Fruit fly (Drosophila melanogaster) whole organism, embryonic: Measurements from ENCODE around the gene CG34325.

Experiments used
- ATbp ChIP-seq: fragments of 200-800 bp; sonication (Bioruptor generic); optimal IDR thresholded peaks from 2 replicates; lab custom pipeline; 2017; ENCODE audit warnings: missing biosample characterization, mild to moderate bottlenecking, missing genetic modification characterization, missing genetic modification reagents
- CG10147 ChIP-seq: fragments of 200-800 bp; sonication (Bioruptor generic); optimal IDR thresholded peaks from 2 replicates; lab custom pipeline; 2019; ENCODE audit warnings: missing biosample characterization, mild to moderate bottlenecking, missing genetic modification characterization, moderate library complexity
- CG12236 ChIP-seq: fragments of 200-800 bp; sonication (Bioruptor generic); optimal IDR thresholded peaks from 2 replicates; lab custom pipeline; 2016; ENCODE audit warnings: missing biosample characterization, missing genetic modification characterization
- CG13894 ChIP-seq: fragments of 200-800 bp; sonication (Bioruptor generic); optimal IDR thresholded peaks from 3 replicates; lab custom pipeline; 2018; ENCODE audit warnings: missing biosample characterization, mild to moderate bottlenecking, missing genetic modification characterization, moderate library complexity
- CG1603 ChIP-seq: fragments of 200-800 bp; sonication (Bioruptor generic); optimal IDR thresholded peaks from 2 replicates; lab custom pipeline; 2019; ENCODE audit warnings: missing biosample characterization, mild to moderate bottlenecking, missing genetic modification characterization, moderate library complexity
- CG30431 ChIP-seq: fragments of 200-800 bp; sonication (Bioruptor generic); optimal IDR thresholded peaks from 2 replicates; lab custom pipeline; 2017; ENCODE audit warnings: missing biosample characterization, missing genetic modification characterization
- CG31388 ChIP-seq: fragments of 200-800 bp; sonication (Bioruptor generic); optimal IDR thresholded peaks from 2 replicates; lab custom pipeline; 2016; ENCODE audit warnings: missing biosample characterization, missing genetic modification characterization
- CG7987 ChIP-seq: fragments of 200-800 bp; sonication (Bioruptor generic); optimal IDR thresholded peaks from 2 replicates; lab custom pipeline; 2018; ENCODE audit warnings: missing biosample characterization, mild to moderate bottlenecking, missing genetic modification characterization, moderate library complexity
- CG8290 ChIP-seq, 3 experiments: fragments of 200-800 bp; sonication (Bioruptor generic); optimal IDR thresholded peaks; 2 replicates each; lab custom pipeline; 2016 to 2019; ENCODE audit warnings: missing biosample characterization in 3 of 3, missing genetic modification characterization in 3 of 3, mild to moderate bottlenecking in 2 of 3, moderate library complexity in 1 of 3
- CG8924 ChIP-seq: fragments of 200-800 bp; optimal IDR thresholded peaks from 3 replicates; lab custom pipeline; 2019; ENCODE audit warnings: missing biosample characterization, mild to moderate bottlenecking, missing genetic modification characterization, moderate library complexity
- CG9437 ChIP-seq: fragments of 200-800 bp; sonication (Bioruptor generic); optimal IDR thresholded peaks from 2 replicates; lab custom pipeline; 2018; ENCODE audit warnings: missing biosample characterization, mild to moderate bottlenecking, missing genetic modification characterization
- CG9609 ChIP-seq: fragments of 200-800 bp; sonication (Bioruptor generic); optimal IDR thresholded peaks from 3 replicates; lab custom pipeline; 2016; ENCODE audit warnings: missing biosample characterization, missing genetic modification characterization
- CG9876 ChIP-seq: fragments of 200-800 bp; sonication (Bioruptor generic); optimal IDR thresholded peaks from 2 replicates; lab custom pipeline; 2016; ENCODE audit warnings: missing biosample characterization, missing genetic modification characterization
- CG9932 ChIP-seq: fragments of 200-800 bp; sonication (Bioruptor generic); IDR thresholded peaks from 2 replicates; pipeline ENCODE4 v1.3.6; 2022; ENCODE audit warnings: missing biosample characterization, missing genetic modification characterization
- Dek ChIP-seq: fragments of 200-800 bp; sonication (Bioruptor generic); optimal IDR thresholded peaks from 3 replicates; lab custom pipeline; 2019; ENCODE audit warnings: missing biosample characterization, mild to moderate bottlenecking, missing genetic modification characterization, moderate library complexity
- ERR ChIP-seq: fragments of 200-800 bp; sonication (Bioruptor generic); optimal IDR thresholded peaks from 2 replicates; lab custom pipeline; 2016; ENCODE audit warnings: missing biosample characterization, missing genetic modification characterization
- H15 ChIP-seq: fragments of 200-800 bp; sonication (Bioruptor generic); IDR thresholded peaks from 3 replicates; pipeline ENCODE4 v1.3.6; 2022; ENCODE audit warnings: missing biosample characterization, missing genetic modification characterization
- HLH3B ChIP-seq: fragments of 200-800 bp; sonication (Bioruptor generic); IDR thresholded peaks from 2 replicates; pipeline ENCODE4 v1.3.6; 2022; ENCODE audit warnings: missing biosample characterization, missing genetic modification characterization
- HLH4C ChIP-seq: fragments of 200-800 bp; sonication (Bioruptor generic); IDR thresholded peaks from 3 replicates; pipeline ENCODE4 v1.3.6; 2022; ENCODE audit warnings: missing biosample characterization, missing genetic modification characterization; ENCODE audit not compliant: partially characterized antibody
- Kr ChIP-seq: fragments of 200-800 bp; sonication (Bioruptor generic); optimal IDR thresholded peaks from 2 replicates; lab custom pipeline; 2017; ENCODE audit warnings: missing biosample characterization, mild to moderate bottlenecking, missing genetic modification characterization
- Nf-YB ChIP-seq: fragments of 200-800 bp; sonication (Bioruptor generic); optimal IDR thresholded peaks from 3 replicates; lab custom pipeline; 2019; ENCODE audit warnings: missing biosample characterization, mild to moderate bottlenecking, missing genetic modification characterization, moderate library complexity
- NfI ChIP-seq: fragments of 200-800 bp; sonication (Bioruptor generic); optimal IDR thresholded peaks from 3 replicates; lab custom pipeline; 2018; ENCODE audit warnings: missing biosample characterization, mild to moderate bottlenecking, missing genetic modification characterization, moderate library complexity
- amos ChIP-seq: fragments of 200-800 bp; sonication (Bioruptor generic); IDR thresholded peaks from 2 replicates; pipeline ENCODE4 v1.3.6; 2022; ENCODE audit warnings: missing biosample characterization, missing genetic modification characterization; ENCODE audit not compliant: partially characterized antibody
- az2 ChIP-seq: fragments of 200-800 bp; sonication (Bioruptor generic); optimal IDR thresholded peaks from 3 replicates; lab custom pipeline; 2016; ENCODE audit warnings: missing biosample characterization, missing genetic modification characterization
- chm ChIP-seq: fragments of 200-800 bp; sonication (Bioruptor generic); IDR thresholded peaks from 2 replicates; pipeline ENCODE4 v1.3.6; 2022; ENCODE audit warnings: missing biosample characterization, missing genetic modification characterization
- croc ChIP-seq: fragments of 200-800 bp; sonication (Bioruptor generic); conservative IDR thresholded peaks from 3 replicates; pipeline ENCODE4 v1.3.6; 2022; ENCODE audit warnings: missing biosample characterization, missing genetic modification characterization
- disco-r ChIP-seq: fragments of 200-800 bp; sonication (Bioruptor generic); optimal IDR thresholded peaks from 2 replicates; lab custom pipeline; 2016; ENCODE audit warnings: missing biosample characterization, missing genetic modification characterization
- esg ChIP-seq: fragments of 200-800 bp; sonication (Bioruptor generic); conservative IDR thresholded peaks from 2 replicates; pipeline ENCODE4 v1.3.6; 2022; ENCODE audit warnings: missing biosample characterization, missing genetic modification characterization
- fd96Cb ChIP-seq: fragments of 200-800 bp; sonication (Bioruptor generic); optimal IDR thresholded peaks from 2 replicates; lab custom pipeline; 2018; ENCODE audit warnings: missing biosample characterization, mild to moderate bottlenecking, missing genetic modification characterization, moderate library complexity
- fru ChIP-seq: fragments of >200 bp; optimal IDR thresholded peaks from 2 replicates; lab custom pipeline; 2017
- ftz-f1 ChIP-seq: fragments of 200-800 bp; sonication (Bioruptor generic); optimal IDR thresholded peaks from 2 replicates; lab custom pipeline; 2016; ENCODE audit warnings: missing biosample characterization, missing genetic modification characterization
- fu2 ChIP-seq: fragments of 200-800 bp; sonication (Bioruptor generic); optimal IDR thresholded peaks from 2 replicates; lab custom pipeline; 2016; ENCODE audit warnings: missing biosample characterization, missing genetic modification characterization
- gem ChIP-seq: fragments of 200-800 bp; sonication (Bioruptor generic); optimal IDR thresholded peaks from 2 replicates; lab custom pipeline; 2019; ENCODE audit warnings: missing biosample characterization, mild to moderate bottlenecking, missing genetic modification characterization, moderate library complexity
- hbn ChIP-seq: fragments of 200-800 bp; sonication (Bioruptor generic); IDR thresholded peaks from 2 replicates; pipeline ENCODE4 v1.3.6; 2022; ENCODE audit warnings: missing biosample characterization, missing genetic modification characterization; ENCODE audit not compliant: partially characterized antibody
- kay ChIP-seq: fragments of 200-800 bp; sonication (Bioruptor generic); optimal IDR thresholded peaks from 2 replicates; lab custom pipeline; 2016; ENCODE audit warnings: missing biosample characterization, missing genetic modification characterization
- pho ChIP-seq: fragments of 200-800 bp; sonication (Bioruptor generic); optimal IDR thresholded peaks from 2 replicates; lab custom pipeline; 2016; ENCODE audit warnings: missing biosample characterization, missing genetic modification characterization
- ranshi ChIP-seq: fragments of 200-800 bp; sonication (Bioruptor generic); IDR thresholded peaks from 2 replicates; pipeline ENCODE4 v1.3.6; 2022; ENCODE audit warnings: missing biosample characterization, missing genetic modification characterization
- sd ChIP-seq: fragments of 200-800 bp; sonication (Bioruptor generic); optimal IDR thresholded peaks from 3 replicates; lab custom pipeline; 2018; ENCODE audit warnings: missing biosample characterization, mild to moderate bottlenecking, missing genetic modification characterization, moderate library complexity
- sisA ChIP-seq: fragments of 200-800 bp; sonication (Bioruptor generic); IDR thresholded peaks from 2 replicates; pipeline ENCODE4 v1.3.6; 2022; ENCODE audit warnings: missing biosample characterization, missing genetic modification characterization
- slp2 ChIP-seq: fragments of 200-800 bp; sonication (Bioruptor generic); optimal IDR thresholded peaks from 2 replicates; lab custom pipeline; 2016; ENCODE audit warnings: missing biosample characterization, missing genetic modification characterization
- sqz ChIP-seq: fragments of 200-800 bp; sonication (Bioruptor generic); optimal IDR thresholded peaks from 3 replicates; lab custom pipeline; 2018; ENCODE audit warnings: missing biosample characterization, mild to moderate bottlenecking, missing genetic modification characterization
- stwl ChIP-seq: fragments of 200-800 bp; sonication (Bioruptor generic); optimal IDR thresholded peaks from 3 replicates; lab custom pipeline; 2018; ENCODE audit warnings: missing biosample characterization, mild to moderate bottlenecking, missing genetic modification characterization, moderate library complexity
- tin ChIP-seq: fragments of 200-800 bp; sonication (Bioruptor generic); optimal IDR thresholded peaks from 3 replicates; lab custom pipeline; 2016; ENCODE audit warnings: missing biosample characterization, missing genetic modification characterization
- tna ChIP-seq: fragments of 200-800 bp; sonication (Bioruptor generic); IDR thresholded peaks from 2 replicates; pipeline ENCODE4 v1.3.6; 2022; ENCODE audit warnings: missing biosample characterization, missing genetic modification characterization; ENCODE audit not compliant: partially characterized antibody
- ttk ChIP-seq: fragments of 200-800 bp; sonication (Bioruptor generic); IDR thresholded peaks from 2 replicates; pipeline ENCODE4 v2.1.2; 2022; ENCODE audit warnings: missing biosample characterization, missing genetic modification characterization
- tx ChIP-seq: fragments of 200-800 bp; sonication (Bioruptor generic); optimal IDR thresholded peaks from 2 replicates; lab custom pipeline; 2016; ENCODE audit warnings: missing biosample characterization, missing genetic modification characterization
- yki ChIP-seq: fragments of >200 bp; optimal IDR thresholded peaks from 3 replicates; lab custom pipeline; 2018
- zen2 ChIP-seq: fragments of 200-800 bp; sonication (Bioruptor generic); IDR thresholded peaks from 3 replicates; pipeline ENCODE4 v1.3.6; 2022; ENCODE audit warnings: missing biosample characterization, missing genetic modification characterization; ENCODE audit not compliant: partially characterized antibody

Gene CG34325

DNA sequence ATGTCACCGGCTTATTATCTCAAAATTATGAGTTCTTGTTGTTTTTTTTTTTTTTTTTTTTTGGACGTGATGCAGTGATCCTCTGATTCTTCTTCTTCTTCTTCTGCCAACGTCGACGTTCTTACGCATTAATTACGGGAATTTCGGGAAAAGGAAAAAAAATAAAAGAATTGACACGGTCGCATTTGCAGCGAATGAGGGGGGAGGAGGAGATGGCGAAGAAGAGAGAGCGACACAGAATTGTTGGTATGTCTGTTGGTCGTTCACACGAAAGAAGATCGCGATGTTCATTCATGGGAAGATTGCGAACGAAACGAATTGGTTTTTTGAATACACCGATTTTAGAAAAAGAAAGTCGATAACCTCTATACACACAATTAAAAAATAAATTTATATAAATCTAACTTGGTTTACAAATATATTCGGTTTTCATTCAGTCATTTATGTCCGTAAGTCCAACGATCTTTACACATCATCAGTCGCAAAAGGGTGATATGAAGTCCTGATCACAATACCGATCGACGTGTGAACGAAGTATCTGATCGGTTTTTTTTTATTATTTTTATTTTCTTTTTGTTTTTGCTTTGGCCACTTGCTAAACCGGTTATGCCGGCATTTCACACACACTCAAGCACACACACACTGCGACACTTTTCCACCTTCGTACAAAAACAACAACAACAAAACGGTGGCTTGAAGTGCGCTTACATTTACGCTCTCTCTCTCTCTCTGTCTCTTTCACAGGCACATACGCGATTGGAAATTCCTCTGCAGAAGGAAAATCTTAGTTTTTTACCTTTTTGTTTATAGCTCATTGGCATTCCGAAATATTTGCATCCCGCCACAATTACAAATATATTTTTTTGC is 29.7 kb upstream of the CG34325 start (continued):
- TF ChIP-seq CG1603 (peak; percentile 29), amos (GFP tag; lab: Robert Waterston, UW) (no peak), CG9609 (no peak), az2 (GFP tag; lab: Kevin White, UChicago) (peak; percentile 56), yki (lab: Kevin White, UChicago) (no peak), fd96Cb (tag; lab: Kevin White, UChicago) (peak; percentile 71), Kr (no peak), CG8290 (GFP tag; optimal IDR thresholded peaks at IDR 0.05; lab: Kevin White, UChicago) (peak; percentile 58), CG8290 (tag; optimal IDR thresholded peaks at IDR 0.05; lab: Kevin White, UChicago) (peak in 1 of 2 experiments; percentile 36), ranshi (peak; percentile 46; the same call in 1 of the 2 replicates), sd (peak; percentile 45), tna (GFP tag; lab: Robert Waterston, UW) (no peak), esg (GFP tag; lab: Robert Waterston, UW) (peak; percentile 36; the same call in 1 of the 2 replicates), ftz-f1 (GFP tag; lab: Kevin White, UChicago) (no peak), fu2 (GFP tag; lab: Kevin White, UChicago) (no peak), hbn (GFP tag; lab: Robert Waterston, UW) (no peak), pho (GFP tag; lab: Kevin White, UChicago) (no peak), NfI (GFP tag; lab: Kevin White, UChicago) (peak; percentile 69), stwl (tag; lab: Kevin White, UChicago) (no peak), zen2 (no peak), tx (no peak), fru (lab: Kevin White, UChicago) (no peak), CG7987 (GFP tag; lab: Kevin White, UChicago) (peak; percentile 2), gem (tag; lab: Kevin White, UChicago) (peak; percentile 89), ERR (GFP tag; lab: Kevin White, UChicago) (no peak), tin (GFP tag; lab: Kevin White, UChicago) (peak; percentile 59), CG9437 (GFP tag; lab: Kevin White, UChicago) (peak; percentile 53), H15 (GFP tag; lab: Robert Waterston, UW) (no peak), sqz (GFP tag; lab: Kevin White, UChicago) (peak; percentile 97), croc (GFP tag; lab: Robert Waterston, UW) (no peak; the same call in 2 of the 3 replicates), Nf-YB (GFP tag; lab: Kevin White, UChicago) (peak; percentile 58), disco-r (no peak), ATbp (peak; percentile 73), Dek (peak; percentile 67), CG8924 (peak; percentile 83), CG31388 (GFP tag; lab: Kevin White, UChicago) (no peak), CG13894 (tag; lab: Kevin White, UChicago) (peak; percentile 32), CG9932 (GFP tag; lab: Robert Waterston, UW) (peak; percentile 37), HLH3B (GFP tag; lab: Robert Waterston, UW) (no peak), CG30431 (GFP tag; lab: Kevin White, UChicago) (peak; percentile 54), chm (GFP tag; lab: Robert Waterston, UW) (no peak; the same call in 1 of the 2 replicates), CG10147 (GFP tag; lab: Kevin White, UChicago) (peak; percentile 81), CG12236 (GFP tag; lab: Kevin White, UChicago) (no peak), ttk (no peak; the same call in 1 of the 2 replicates), sisA (GFP tag; lab: Robert Waterston, UW) (no peak), slp2 (GFP tag; lab: Kevin White, UChicago) (no peak), kay (GFP tag; lab: Kevin White, UChicago) (no peak), CG9876 (GFP tag; lab: Kevin White, UChicago) (no peak), HLH4C (GFP tag; lab: Robert Waterston, UW) (no peak)
